Fruit fly (Drosophila melanogaster): ENCODE measurements around the gene PpD3.

PpD3 gene

DNA sequence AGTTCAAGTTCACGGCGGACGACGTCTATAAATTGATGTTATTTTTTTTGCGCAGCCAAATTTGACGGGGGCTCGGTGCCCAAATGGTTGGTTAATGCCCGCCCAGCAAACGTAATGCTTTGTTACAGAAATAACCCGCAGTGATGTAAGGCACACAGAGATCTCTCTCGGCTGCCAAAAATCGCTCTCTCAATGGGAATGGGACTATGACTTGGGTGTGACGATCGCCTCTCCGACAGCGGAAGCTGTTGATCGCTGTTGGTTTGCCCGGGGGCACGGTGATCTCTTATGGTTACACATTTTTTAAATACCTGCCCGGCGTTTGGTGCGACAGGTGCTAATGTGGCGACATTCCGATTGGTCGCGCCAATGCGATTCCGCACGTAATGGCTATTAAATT, 22.5 kb downstream of the PpD3 start (continued):
- TF ChIP-seq CG1529 (GFP tag; optimal IDR thresholded peaks at IDR 0.05) = no peak
- TF ChIP-seq chinmo (GFP tag; IDR thresholded peaks at IDR 0.05; ENCODE audit: partially characterized antibody) = peak; percentile 86; the same call in 3 of the 4 replicates
- no peak for TF ChIP-seq BtbVII (GFP tag; optimal IDR thresholded peaks at IDR 0.05)
- no peak for TF ChIP-seq jing (GFP tag; optimal IDR thresholded peaks at IDR 0.05)
- no peak for TF ChIP-seq CG13894 (tag; optimal IDR thresholded peaks at IDR 0.05)
- TF ChIP-seq ftz-f1 (GFP tag; optimal IDR thresholded peaks at IDR 0.05) = peak; percentile 37
- no peak for TF ChIP-seq inv (GFP tag; IDR thresholded peaks at IDR 0.05; ENCODE audit: partially characterized antibody)
- no peak for TF ChIP-seq slou (GFP tag; optimal IDR thresholded peaks at IDR 0.05)
- TF ChIP-seq Six4 (GFP tag; optimal IDR thresholded peaks at IDR 0.05) = no peak
- TF ChIP-seq HmgZ (tag; optimal IDR thresholded peaks at IDR 0.05) = no peak
- no peak for TF ChIP-seq CG6683 (GFP tag; optimal IDR thresholded peaks at IDR 0.05)
- peak in 1 of 2 experiments; percentile 97 for TF ChIP-seq Pdp1 (GFP tag; optimal IDR thresholded peaks at IDR 0.05)
- no peak for TF ChIP-seq NC2α (GFP tag; optimal IDR thresholded peaks at IDR 0.05)
- TF ChIP-seq CG10565 (GFP tag; optimal IDR thresholded peaks at IDR 0.05) = no peak
- TF ChIP-seq CG34224 (GFP tag; IDR thresholded peaks at IDR 0.05; ENCODE audit: partially characterized antibody) = 0 out of 3 replicates have a peak, but pooled peaks have one; percentile 26
- TF ChIP-seq Poxn (GFP tag; IDR thresholded peaks at IDR 0.05) = no peak
- TF ChIP-seq CG17385 (GFP tag; optimal IDR thresholded peaks at IDR 0.05) = no peak
- no peak for TF ChIP-seq Ets97D (GFP tag; optimal IDR thresholded peaks at IDR 0.05)
- TF ChIP-seq Dp (GFP tag; optimal IDR thresholded peaks at IDR 0.05) = no peak
- TF ChIP-seq Deaf1 (tag; optimal IDR thresholded peaks at IDR 0.05) = no peak
- TF ChIP-seq CG13624 (GFP tag; optimal IDR thresholded peaks at IDR 0.05) = peak; percentile 30
- TF ChIP-seq Rfx (GFP tag; IDR thresholded peaks at IDR 0.05) = peak; percentile 27; the same call in 1 of the 2 replicates
- TF ChIP-seq nau (GFP tag; optimal IDR thresholded peaks at IDR 0.05) = peak; percentile 30
- TF ChIP-seq nerfin-1 (tag; optimal IDR thresholded peaks at IDR 0.05) = no peak
- TF ChIP-seq CG12769 (tag; optimal IDR thresholded peaks at IDR 0.05) = peak; percentile 80
- 0 out of 2 replicates have a peak, but pooled peaks have one; percentile 24 for TF ChIP-seq CG32532 (GFP tag; IDR thresholded peaks at IDR 0.05)
- no peak for TF ChIP-seq CG10654 (GFP tag; optimal IDR thresholded peaks at IDR 0.05)
- no peak for TF ChIP-seq CG5953 (GFP tag; IDR thresholded peaks at IDR 0.05)
- no peak for TF ChIP-seq Stat92E (GFP tag; optimal IDR thresholded peaks at IDR 0.05)
- TF ChIP-seq CG18619 (GFP tag; optimal IDR thresholded peaks at IDR 0.05) = no peak
- TF ChIP-seq Jarid2 (GFP tag; optimal IDR thresholded peaks at IDR 0.05) = no peak
- 0 out of 2 replicates have a peak, but pooled peaks have one; percentile 33 for TF ChIP-seq rib (GFP tag; IDR thresholded peaks at IDR 0.05)
- TF ChIP-seq CG1024 (GFP tag; IDR thresholded peaks at IDR 0.05) = no peak
- TF ChIP-seq CG9932 (GFP tag; IDR thresholded peaks at IDR 0.05) = no peak
- no peak for TF ChIP-seq pan (optimal IDR thresholded peaks at IDR 0.05)
- TF ChIP-seq pan (GFP tag; optimal IDR thresholded peaks at IDR 0.05 in 1 of 2, IDR thresholded peaks at IDR 0.05 in 1 of 2) = no peak
- no peak for TF ChIP-seq gsb-n (tag; optimal IDR thresholded peaks at IDR 0.05)
- TF ChIP-seq CTCF (GFP tag; optimal IDR thresholded peaks at IDR 0.05) = no peak
- no peak for TF ChIP-seq cato (GFP tag; optimal IDR thresholded peaks at IDR 0.05; ENCODE audit: borderline replicate concordance)

DNA sequence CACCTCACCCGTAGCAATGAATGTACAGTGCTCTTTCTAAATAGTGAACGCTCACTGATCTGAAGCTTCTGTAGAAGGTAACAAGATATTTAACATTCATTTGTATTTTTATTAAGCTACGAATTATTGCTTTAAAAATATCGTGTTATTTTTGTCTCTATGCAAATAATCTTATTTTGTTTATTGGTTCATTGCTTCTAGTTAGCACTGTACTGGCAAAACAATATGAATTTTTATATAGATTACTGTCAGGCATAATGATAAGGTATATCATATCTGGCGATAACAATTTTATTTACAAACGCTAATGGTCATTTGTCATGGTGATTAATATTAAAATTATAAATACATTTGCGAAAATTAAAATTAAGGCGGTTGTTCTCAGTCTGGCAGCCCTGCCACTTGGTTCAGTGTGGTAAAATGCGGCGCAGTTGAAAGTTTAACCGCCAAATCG, 23.9 kb downstream of the PpD3 start, which contains the start of gene CG9471:
CG9471 (minus strand) TSS at position 24 of the 454 bp plus-strand sequence.
- TF ChIP-seq CG4617 (GFP tag; optimal IDR thresholded peaks at IDR 0.05; ENCODE audit: borderline replicate concordance) = peak; percentile 81
- peak; percentile 73 for TF ChIP-seq CG7271 (tag; optimal IDR thresholded peaks at IDR 0.05)
- TF ChIP-seq CG11695 (GFP tag; IDR thresholded peaks at IDR 0.05) = peak; percentile 92
- TF ChIP-seq Kr (GFP tag; optimal IDR thresholded peaks at IDR 0.05) = no peak
- TF ChIP-seq Dek (tag; optimal IDR thresholded peaks at IDR 0.05) = peak; percentile 90
- peak; percentile 92 for TF ChIP-seq tgo (GFP tag; IDR thresholded peaks at IDR 0.05)
- TF ChIP-seq HLH54F (GFP tag; optimal IDR thresholded peaks at IDR 0.05) = peak; percentile 90
- TF ChIP-seq peb (GFP tag; IDR thresholded peaks at IDR 0.05) = peak; percentile 88
- TF ChIP-seq CG15479 (GFP tag; optimal IDR thresholded peaks at IDR 0.05) = no peak
- TF ChIP-seq Dbx (GFP tag; IDR thresholded peaks at IDR 0.05) = peak; percentile 91
- TF ChIP-seq cato (GFP tag; optimal IDR thresholded peaks at IDR 0.05; ENCODE audit: borderline replicate concordance) = peak; percentile 83
- TF ChIP-seq Ada2b (GFP tag; IDR thresholded peaks at IDR 0.05) = peak; percentile 93
- TF ChIP-seq CG2199 (GFP tag; IDR thresholded peaks at IDR 0.05) = 0 out of 3 replicates have a peak, but pooled peaks have one; percentile 52
- peak; percentile 83 for TF ChIP-seq CG5953 (GFP tag; IDR thresholded peaks at IDR 0.05)
- TF ChIP-seq Hmx (GFP tag; optimal IDR thresholded peaks at IDR 0.05) = peak; percentile 88
- TF ChIP-seq Camta (GFP tag; optimal IDR thresholded peaks at IDR 0.05) = peak; percentile 87

Data from whole organism, embryonic.